Worm (Caenorhabditis elegans) whole organism, L4 larva: Measurements from ENCODE around the gene M199.134.
A peak's percentile ranks its signal among the peaks of the same experiment; 100 is the strongest.

Experiments
- F10B5.3 ChIP-seq: sonication (generic microtip); optimal IDR thresholded peaks from 2 replicates; lab custom pipeline; 2016; ENCODE audit warnings: mild to moderate bottlenecking, missing genetic modification characterization, missing compliant biosample characterization
- Y48G9A.11 ChIP-seq: fragments of 200-800 bp; sonication (Bioruptor generic); IDR thresholded peaks from 2 replicates; pipeline ENCODE4 v1.3.6; 2022; ENCODE audit warnings: missing genetic modification reagents, missing genetic modification characterization, missing compliant biosample characterization
- ZK337.2 ChIP-seq: fragments of 200-800 bp; sonication (Bioruptor generic); IDR thresholded peaks from 2 replicates; pipeline ENCODE4 v1.3.6; 2022; ENCODE audit warnings: missing genetic modification reagents, missing genetic modification characterization, missing compliant biosample characterization
- ZK546.5 ChIP-seq, 2 experiments: sonication (generic microtip); optimal IDR thresholded peaks; 2 replicates each; lab custom pipeline; 2017; ENCODE audit warnings: missing biosample characterization in 2 of 2, missing genetic modification characterization in 2 of 2
- aha-1 ChIP-seq: fragments of 150-350 bp; peaks from one replicate; lab custom pipeline; 2014; ENCODE audit warnings: missing biosample characterization, missing genetic modification characterization
- aly-2 ChIP-seq: sonication (generic microtip); optimal IDR thresholded peaks from 2 replicates; lab custom pipeline; 2018; ENCODE audit warnings: missing biosample characterization, missing genetic modification characterization
- ceh-28 ChIP-seq: fragments of 150-350 bp; optimal IDR thresholded peaks from 2 replicates; lab custom pipeline; 2014; ENCODE audit warnings: missing biosample characterization, missing genetic modification reagents, missing genetic modification characterization
- ceh-32 ChIP-seq: sonication (generic microtip); optimal IDR thresholded peaks from 2 replicates; lab custom pipeline; 2016; ENCODE audit warnings: mild to moderate bottlenecking, missing genetic modification characterization, missing compliant biosample characterization; ENCODE audit not compliant: poor library complexity
- daf-16 ChIP-seq, 3 experiments: sonication (generic microtip); optimal IDR thresholded peaks; 2 replicates each; lab custom pipeline; 2016 to 2017; ENCODE audit warnings: missing genetic modification characterization in 3 of 3, missing genetic modification reagents in 3 of 3, mild to moderate bottlenecking in 2 of 3, missing compliant biosample characterization in 2 of 3, missing biosample characterization in 1 of 3, moderate library complexity in 1 of 3
- daf-19 ChIP-seq: fragments of 200-800 bp; sonication (Bioruptor generic); conservative IDR thresholded peaks from 2 replicates; pipeline ENCODE4 v1.3.6; 2022; ENCODE audit warnings: missing genetic modification characterization, missing compliant biosample characterization
- dmd-6 ChIP-seq: fragments of 200-800 bp; sonication (Bioruptor generic); IDR thresholded peaks from 2 replicates; pipeline ENCODE4 v1.3.6; 2022; ENCODE audit warnings: missing genetic modification reagents, missing genetic modification characterization, missing compliant biosample characterization
- dmd-8 ChIP-seq: fragments of 200-800 bp; sonication (Bioruptor generic); IDR thresholded peaks from 2 replicates; pipeline ENCODE4 v1.3.6; 2022; ENCODE audit warnings: missing genetic modification characterization, missing compliant biosample characterization
- dpl-1 ChIP-seq: fragments of 150-350 bp; optimal IDR thresholded peaks from 2 replicates; lab custom pipeline; 2014; ENCODE audit warnings: missing biosample characterization, missing genetic modification reagents, missing genetic modification characterization
- dve-1 ChIP-seq: sonication (generic microtip); optimal IDR thresholded peaks from 2 replicates; lab custom pipeline; 2017; ENCODE audit warnings: antibody characterized with exemption, mild to moderate bottlenecking, missing genetic modification characterization, missing compliant biosample characterization; ENCODE audit not compliant: insufficient read depth
- jun-1 ChIP-seq: fragments of 150-350 bp; optimal IDR thresholded peaks from 2 replicates; lab custom pipeline; 2014; ENCODE audit warnings: missing biosample characterization, missing genetic modification reagents, missing genetic modification characterization
- lin-13 ChIP-seq: fragments of 150-350 bp; optimal IDR thresholded peaks from 2 replicates; lab custom pipeline; 2014; ENCODE audit warnings: missing biosample characterization, missing genetic modification reagents, missing genetic modification characterization
- lin-29 ChIP-seq: fragments of 200-800 bp; sonication (Bioruptor generic); IDR thresholded peaks from 2 replicates; pipeline ENCODE4 v1.3.6; 2022; ENCODE audit warnings: missing genetic modification reagents, missing genetic modification characterization, missing compliant biosample characterization
- lin-39 ChIP-seq: fragments of 150-350 bp; optimal IDR thresholded peaks from 2 replicates; lab custom pipeline; 2014; ENCODE audit warnings: missing biosample characterization, missing genetic modification reagents, missing genetic modification characterization
- madf-9 ChIP-seq: fragments of 200-800 bp; sonication (Bioruptor generic); conservative IDR thresholded peaks from 2 replicates; pipeline ENCODE4 v1.3.6; 2022; ENCODE audit warnings: missing genetic modification reagents, missing genetic modification characterization, missing compliant biosample characterization
- mdl-1 ChIP-seq, 2 experiments: fragments of 150-350 bp in 1 of 2; sonication (generic microtip) in 1 of 2; optimal IDR thresholded peaks; 2 replicates each; lab custom pipeline; 2014 to 2017; ENCODE audit warnings: missing biosample characterization in 2 of 2, missing genetic modification characterization in 2 of 2
- mdt-29 ChIP-seq: fragments of 200-800 bp; sonication (Bioruptor generic); IDR thresholded peaks from 2 replicates; pipeline ENCODE4 v1.3.6; 2022; ENCODE audit warnings: missing genetic modification reagents, missing genetic modification characterization, missing compliant biosample characterization
- mxl-2 ChIP-seq: fragments of 200-800 bp; sonication (Bioruptor generic); conservative IDR thresholded peaks from 2 replicates; pipeline ENCODE4 v1.3.6; 2022; ENCODE audit warnings: missing genetic modification reagents, missing genetic modification characterization, missing compliant biosample characterization
- nhr-42 ChIP-seq: fragments of 200-800 bp; sonication (Bioruptor generic); IDR thresholded peaks from 2 replicates; pipeline ENCODE4 v1.3.6; 2022; ENCODE audit warnings: missing genetic modification characterization, missing compliant biosample characterization
- pha-4 ChIP-seq, 2 experiments: fragments of 150-350 bp in 1 of 2; fragments of 200-800 bp in 1 of 2; sonication (Bioruptor generic) in 1 of 2; IDR thresholded peaks in 1 of 2; optimal IDR thresholded peaks in 1 of 2; 2 replicates each; pipeline versions ENCODE4 v1.3.6 to Lab custom; 2014 to 2022; ENCODE audit warnings: missing genetic modification characterization in 2 of 2, missing genetic modification reagents in 2 of 2, missing biosample characterization in 1 of 2, missing compliant biosample characterization in 1 of 2
- pqm-1 ChIP-seq: sonication (generic microtip); optimal IDR thresholded peaks from 2 replicates; lab custom pipeline; 2017; ENCODE audit warnings: missing biosample characterization, missing genetic modification characterization
- rbr-2 ChIP-seq: sonication (generic microtip); optimal IDR thresholded peaks from 2 replicates; lab custom pipeline; 2016; ENCODE audit warnings: missing genotype, missing genetic modification characterization, missing compliant biosample characterization
- set-16 ChIP-seq: fragments of 200-800 bp; sonication (Bioruptor generic); IDR thresholded peaks from 2 replicates; pipeline ENCODE4 v1.3.6; 2022; ENCODE audit warnings: missing genetic modification reagents, missing genetic modification characterization, missing compliant biosample characterization
- skn-1 ChIP-seq: fragments of 150-350 bp; optimal IDR thresholded peaks from 2 replicates; lab custom pipeline; 2014; ENCODE audit warnings: missing biosample characterization, missing genetic modification characterization
- snpc-1.2 ChIP-seq: fragments of 200-800 bp; sonication (Bioruptor generic); IDR thresholded peaks from 2 replicates; pipeline ENCODE4 v1.3.6; 2022; ENCODE audit warnings: missing genetic modification reagents, missing genetic modification characterization, missing compliant biosample characterization
- spr-3 ChIP-seq: fragments of 200-800 bp; sonication (Bioruptor generic); optimal IDR thresholded peaks from 2 replicates; lab custom pipeline; 2018; ENCODE audit warnings: mild to moderate bottlenecking, missing genetic modification characterization, missing compliant biosample characterization
- tra-1 ChIP-seq: fragments of 200-800 bp; sonication (Bioruptor generic); IDR thresholded peaks from 2 replicates; pipeline ENCODE4 v1.3.6; 2022; ENCODE audit warnings: missing genetic modification reagents, missing genetic modification characterization, missing compliant biosample characterization
- unc-62 ChIP-seq, 3 experiments: fragments of 150-350 bp in 1 of 3; sonication (generic microtip); optimal IDR thresholded peaks in 2 of 3; peaks in 1 of 3; 1 replicate in 1 of 3; 2 replicates in 2 of 3; lab custom pipeline; 2014 to 2017; ENCODE audit warnings: missing biosample characterization in 3 of 3, missing genetic modification characterization in 3 of 3, missing genetic modification reagents in 3 of 3, missing genotype in 1 of 3
- zfp-3 ChIP-seq: fragments of 200-800 bp; sonication (Bioruptor generic); conservative IDR thresholded peaks from 2 replicates; pipeline ENCODE4 v1.3.6; 2022; ENCODE audit warnings: missing genetic modification reagents, missing genetic modification characterization, missing compliant biosample characterization
- zip-11 ChIP-seq: fragments of 200-800 bp; sonication (Bioruptor generic); IDR thresholded peaks from 2 replicates; pipeline ENCODE4 v1.3.6; 2022; ENCODE audit warnings: missing genetic modification characterization, missing compliant biosample characterization
- zip-2 ChIP-seq: fragments of 150-350 bp; optimal IDR thresholded peaks from 2 replicates; lab custom pipeline; 2014; ENCODE audit warnings: missing biosample characterization, missing genetic modification characterization

M199.134 gene

DNA sequence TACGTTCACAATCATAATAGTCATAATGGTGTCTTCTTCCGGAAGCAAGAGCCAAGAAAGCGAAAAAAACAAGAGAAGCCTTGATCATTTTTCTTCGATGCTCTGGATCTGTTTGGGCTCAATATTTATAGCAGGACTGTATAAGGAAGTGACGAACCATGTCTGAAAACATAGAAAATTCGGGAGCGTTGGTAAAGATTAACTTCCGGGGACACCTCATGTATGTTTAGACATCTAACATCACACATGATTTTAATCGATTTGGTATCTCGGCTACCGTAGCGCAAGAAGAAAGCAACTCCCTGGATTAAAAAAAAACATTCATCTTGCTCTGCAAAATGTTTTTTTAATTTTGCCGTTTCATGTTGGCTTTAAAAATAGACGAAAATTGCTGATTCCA, 13.0 kb upstream of the M199.134 start, which contains the start of gene clec-190:
clec-190 (minus strand) TSS at position 101 of the 400 bp plus-strand sequence.
- peak in 1 of 2 experiments; percentile 46 for TF ChIP-seq unc-62 (GFP tag; optimal IDR thresholded peaks at IDR 0.05 in 1 of 2; lab: Kevin White, UChicago)
- TF ChIP-seq unc-62 (tag; optimal IDR thresholded peaks at IDR 0.05; lab: Kevin White, UChicago), result no peak
- no peak for TF ChIP-seq mdl-1 (tag; optimal IDR thresholded peaks at IDR 0.05; lab: Kevin White, UChicago)

DNA sequence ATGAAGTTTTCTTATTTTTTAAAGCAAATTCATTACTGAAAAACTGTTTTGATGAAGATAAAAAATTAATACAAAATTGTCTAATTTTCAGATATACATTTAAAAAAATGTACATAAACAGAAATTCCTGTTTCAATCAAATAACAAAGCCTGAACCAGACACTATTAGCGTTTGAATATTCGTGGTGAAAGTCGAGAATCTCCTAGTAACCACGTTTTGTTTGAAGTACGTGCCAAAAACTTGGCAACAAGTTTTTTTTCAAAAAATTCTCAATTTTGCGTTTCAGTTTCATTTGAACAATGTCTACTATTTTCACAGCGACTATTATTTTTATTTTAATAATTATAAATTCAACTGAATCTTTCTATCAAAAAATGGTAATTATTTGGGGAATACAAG, 9.9 kb upstream of the M199.134 start, which contains the start of gene M199.7:
M199.7 (plus strand) TSS at position 301 of the 400 bp plus-strand sequence.
- no peak for TF ChIP-seq F10B5.3
- no peak for TF ChIP-seq nhr-42 (GFP tag; lab: Robert Waterston, UW)
- no peak for TF ChIP-seq lin-39
- TF ChIP-seq ceh-28 (tag; lab: Kevin White, UChicago), result no peak
- no peak for TF ChIP-seq ZK546.5 (tag; optimal IDR thresholded peaks at IDR 0.05; lab: Kevin White, UChicago)
- TF ChIP-seq pha-4 (GFP tag; IDR thresholded peaks at IDR 0.05; lab: Robert Waterston, UW), result no peak
- TF ChIP-seq pha-4 (tag; optimal IDR thresholded peaks at IDR 0.05; lab: Kevin White, UChicago), result no peak
- no peak for TF ChIP-seq mdt-29 (GFP tag; lab: Robert Waterston, UW)
- TF ChIP-seq dmd-8 (GFP tag; lab: Robert Waterston, UW), result no peak
- no peak for TF ChIP-seq aha-1 (tag; lab: Kevin White, UChicago)
- no peak for TF ChIP-seq lin-29 (GFP tag; lab: Robert Waterston, UW)
- TF ChIP-seq mxl-2 (GFP tag; lab: Robert Waterston, UW), result no peak
- no peak for TF ChIP-seq zip-2
- TF ChIP-seq ceh-32, result no peak
- TF ChIP-seq zip-11 (GFP tag; lab: Robert Waterston, UW), result no peak
- TF ChIP-seq dmd-6 (GFP tag; lab: Robert Waterston, UW), result no peak
- TF ChIP-seq Y48G9A.11, result no peak
- TF ChIP-seq zfp-3 (GFP tag; lab: Robert Waterston, UW), result no peak
- no peak for TF ChIP-seq jun-1

DNA sequence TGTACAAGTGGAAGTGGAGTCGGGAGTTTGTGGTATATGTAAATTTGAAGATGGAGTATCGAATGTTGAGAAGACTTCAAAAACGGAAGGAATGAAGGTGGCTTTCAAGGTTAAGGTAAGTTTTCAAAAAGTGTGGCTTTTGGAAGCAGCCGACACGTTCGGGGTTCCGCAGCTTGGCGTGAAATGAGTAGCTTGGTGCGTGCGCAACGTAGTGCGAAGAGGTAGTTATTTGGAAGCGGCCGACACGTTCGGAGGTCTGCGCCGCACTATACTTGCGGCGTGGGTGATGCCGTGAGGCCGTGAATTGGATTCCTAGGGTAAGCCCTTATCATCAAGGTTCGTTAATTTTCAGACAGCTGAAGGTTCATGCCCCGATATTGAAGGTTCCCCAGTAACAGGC, 7.7 kb upstream of the M199.134 start, which contains the start of gene clec-189:
clec-189 (plus strand) TSS at position 92 of the 400 bp plus-strand sequence.
- TF ChIP-seq zip-2, result no peak
- TF ChIP-seq snpc-1.2 (GFP tag; lab: Robert Waterston, UW), result peak; percentile 80
- TF ChIP-seq set-16 (GFP tag; lab: Robert Waterston, UW), result 0 out of 2 replicates have a peak, but pooled peaks have one; percentile 19

DNA sequence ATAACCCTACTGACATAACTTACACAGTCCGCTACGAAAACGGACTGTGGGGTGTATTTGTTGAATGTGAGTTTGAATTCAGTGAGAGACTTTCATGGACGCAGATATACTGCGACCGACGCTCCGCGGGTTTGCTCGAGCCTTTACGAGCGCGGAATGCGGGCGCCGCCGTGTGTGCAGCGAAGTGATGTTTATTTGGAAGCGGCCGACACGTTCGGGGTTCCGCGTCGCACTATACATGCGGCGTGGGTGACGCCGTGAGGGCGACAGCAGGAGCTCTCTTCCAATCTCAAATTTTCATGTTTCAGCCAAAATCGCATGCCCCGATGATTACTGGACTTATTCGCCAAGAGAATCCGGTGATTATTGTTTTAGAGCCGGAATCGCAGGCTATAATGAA, 6.3 kb upstream of the M199.134 start:
- no peak for TF ChIP-seq tra-1 (GFP tag; lab: Robert Waterston, UW)
- TF ChIP-seq madf-9 (GFP tag; lab: Robert Waterston, UW), result no peak
- TF ChIP-seq nhr-42 (GFP tag; lab: Robert Waterston, UW), result no peak
- no peak for TF ChIP-seq skn-1 (tag; lab: Kevin White, UChicago)
- TF ChIP-seq dve-1 (tag; lab: Kevin White, UChicago), result no peak
- TF ChIP-seq set-16 (GFP tag; lab: Robert Waterston, UW), result peak; percentile 62; the same call in 1 of the 2 replicates
- no peak for TF ChIP-seq aly-2 (tag; lab: Kevin White, UChicago)
- TF ChIP-seq ZK337.2, result no peak
- TF ChIP-seq mdt-29 (GFP tag; lab: Robert Waterston, UW), result 0 out of 2 replicates have a peak, but pooled peaks have one; percentile 43
- TF ChIP-seq rbr-2 (tag; lab: Kevin White, UChicago), result no peak
- TF ChIP-seq snpc-1.2 (GFP tag; lab: Robert Waterston, UW), result peak; percentile 94
- no peak for TF ChIP-seq daf-16 (GFP tag; optimal IDR thresholded peaks at IDR 0.05; lab: Kevin White, UChicago)
- TF ChIP-seq daf-16 (tag; optimal IDR thresholded peaks at IDR 0.05; lab: Kevin White, UChicago), result no peak
- no peak for TF ChIP-seq pqm-1 (tag; lab: Kevin White, UChicago)
- no peak for TF ChIP-seq daf-19 (GFP tag; lab: Robert Waterston, UW)
- TF ChIP-seq dpl-1, result no peak
- TF ChIP-seq pha-4 (GFP tag; IDR thresholded peaks at IDR 0.05; lab: Robert Waterston, UW), result no peak
- TF ChIP-seq pha-4 (tag; optimal IDR thresholded peaks at IDR 0.05; lab: Kevin White, UChicago), result no peak
- no peak for TF ChIP-seq lin-13 (GFP tag; lab: Kevin White, UChicago)
- TF ChIP-seq spr-3 (GFP tag; lab: Kevin White, UChicago), result no peak
